Worm (Caenorhabditis elegans) whole organism, young adult: ENCODE data around the gene Y116F11A.6.

ENCODE experiments used
- B0019.2 ChIP-seq: fragments of 200-800 bp; sonication (Bioruptor generic); conservative IDR thresholded peaks from 2 replicates; pipeline ENCODE4 v1.3.6; 2022; ENCODE audit warnings: missing genetic modification reagents, missing genetic modification characterization, missing compliant biosample characterization
- F22D6.2 ChIP-seq: sonication (generic microtip); optimal IDR thresholded peaks from 2 replicates; lab custom pipeline; 2016; ENCODE audit warnings: mild to moderate bottlenecking, missing genetic modification characterization, missing compliant biosample characterization
- F23B12.7 ChIP-seq: sonication (generic microtip); optimal IDR thresholded peaks from 2 replicates; lab custom pipeline; 2017; ENCODE audit warnings: missing genetic modification characterization, mild to moderate bottlenecking, missing compliant biosample characterization, antibody characterized with exemption, moderate library complexity; ENCODE audit not compliant: insufficient read depth
- F55B11.4 ChIP-seq: sonication (generic microtip); optimal IDR thresholded peaks from 2 replicates; lab custom pipeline; 2016; ENCODE audit warnings: missing compliant biosample characterization, missing genetic modification characterization, borderline replicate concordance; ENCODE audit not compliant: insufficient read depth
- F57A8.1 ChIP-seq: fragments of 200-800 bp; sonication (Bioruptor generic); optimal IDR thresholded peaks from 2 replicates; lab custom pipeline; 2018; ENCODE audit warnings: mild to moderate bottlenecking, missing genetic modification characterization, moderate library complexity, missing compliant biosample characterization
- T26A5.8 ChIP-seq: sonication (generic microtip); optimal IDR thresholded peaks from 2 replicates; lab custom pipeline; 2016; ENCODE audit warnings: missing genetic modification characterization, missing compliant biosample characterization
- Y53G8AR.9 ChIP-seq: fragments of 200-800 bp; sonication (Bioruptor generic); conservative IDR thresholded peaks from 2 replicates; pipeline ENCODE4 v1.3.6; 2022; ENCODE audit warnings: missing genetic modification reagents, missing genetic modification characterization, missing compliant biosample characterization
- Y79H2A.3 ChIP-seq: fragments of 200-800 bp; sonication (Bioruptor generic); conservative IDR thresholded peaks from 2 replicates; pipeline ENCODE4 v1.3.6; 2022; ENCODE audit warnings: missing genetic modification reagents, missing genetic modification characterization, missing compliant biosample characterization
- ZK185.1 ChIP-seq: sonication (generic microtip); optimal IDR thresholded peaks from 2 replicates; lab custom pipeline; 2016; ENCODE audit warnings: mild to moderate bottlenecking, missing genetic modification characterization, missing compliant biosample characterization; ENCODE audit not compliant: poor library complexity, severe bottlenecking
- akir-1 ChIP-seq: fragments of 200-800 bp; sonication (Bioruptor generic); optimal IDR thresholded peaks from 2 replicates; lab custom pipeline; 2018; ENCODE audit warnings: mild to moderate bottlenecking, missing genetic modification characterization, moderate library complexity, missing compliant biosample characterization
- ama-1 ChIP-seq, 3 experiments: fragments of 150-350 bp in 1 of 3; sonication (generic microtip) in 2 of 3; optimal IDR thresholded peaks; 2 replicates each; lab custom pipeline; 2014 to 2018; ENCODE audit warnings: missing biosample characterization in 2 of 3, missing genetic modification characterization in 2 of 3, missing genetic modification reagents in 2 of 3
- athp-1 ChIP-seq: sonication (generic microtip); optimal IDR thresholded peaks from 2 replicates; lab custom pipeline; 2017; ENCODE audit warnings: mild to moderate bottlenecking, missing genetic modification characterization, missing compliant biosample characterization
- attf-3 ChIP-seq: fragments of 200-800 bp; sonication (Bioruptor generic); conservative IDR thresholded peaks from 2 replicates; pipeline ENCODE4 v1.3.6; 2022; ENCODE audit warnings: missing genetic modification reagents, missing genetic modification characterization, missing compliant biosample characterization
- attf-5 ChIP-seq: fragments of 200-800 bp; sonication (Bioruptor generic); optimal IDR thresholded peaks from 2 replicates; lab custom pipeline; 2018; ENCODE audit warnings: mild to moderate bottlenecking, missing genetic modification characterization, missing compliant biosample characterization
- bed-2 ChIP-seq: fragments of 200-800 bp; sonication (Bioruptor generic); IDR thresholded peaks from 2 replicates; pipeline ENCODE4 v1.3.6; 2022; ENCODE audit warnings: missing genetic modification reagents, missing genetic modification characterization, missing compliant biosample characterization
- cebp-2 ChIP-seq: fragments of 200-800 bp; sonication (Bioruptor generic); IDR thresholded peaks from 2 replicates; pipeline ENCODE4 v1.3.6; 2022; ENCODE audit warnings: missing genetic modification characterization, missing compliant biosample characterization
- ceh-79 ChIP-seq: sonication (generic microtip); optimal IDR thresholded peaks from 2 replicates; lab custom pipeline; 2017; ENCODE audit warnings: mild to moderate bottlenecking, missing genetic modification characterization, missing compliant biosample characterization
- dpl-1 ChIP-seq: fragments of 150-350 bp; optimal IDR thresholded peaks from 2 replicates; lab custom pipeline; 2014; ENCODE audit warnings: missing biosample characterization, missing genetic modification reagents, missing genetic modification characterization
- egl-44 ChIP-seq: fragments of 200-800 bp; sonication (Bioruptor generic); IDR thresholded peaks from 2 replicates; pipeline ENCODE4 v1.3.6; 2022; ENCODE audit warnings: missing genetic modification reagents, missing genetic modification characterization, missing compliant biosample characterization
- ekl-4 ChIP-seq: fragments of 200-800 bp; sonication (Bioruptor generic); IDR thresholded peaks from 2 replicates; pipeline ENCODE4 v1.3.6; 2022; ENCODE audit warnings: missing genetic modification reagents, missing genetic modification characterization, missing compliant biosample characterization
- gei-17 ChIP-seq: fragments of 200-800 bp; sonication (Bioruptor generic); optimal IDR thresholded peaks from 2 replicates; lab custom pipeline; 2018; ENCODE audit warnings: mild to moderate bottlenecking, missing genetic modification characterization, missing compliant biosample characterization
- hlh-12 ChIP-seq: sonication (generic microtip); optimal IDR thresholded peaks from 2 replicates; lab custom pipeline; 2016; ENCODE audit warnings: missing genetic modification characterization, missing compliant biosample characterization
- hmg-20 ChIP-seq: fragments of 200-800 bp; sonication (Bioruptor generic); IDR thresholded peaks from 2 replicates; pipeline ENCODE4 v1.3.6; 2022; ENCODE audit warnings: missing genetic modification reagents, missing genetic modification characterization, missing compliant biosample characterization
- hrde-1 ChIP-seq: sonication (generic microtip); optimal IDR thresholded peaks from 2 replicates; lab custom pipeline; 2016; ENCODE audit warnings: missing genetic modification characterization, mild to moderate bottlenecking, missing compliant biosample characterization, moderate library complexity, missing genotype, missing genetic modification reagents, borderline replicate concordance
- let-526 ChIP-seq: fragments of 200-800 bp; sonication (Bioruptor generic); IDR thresholded peaks from 2 replicates; pipeline ENCODE4 v1.3.6; 2022; ENCODE audit warnings: missing genetic modification reagents, missing genetic modification characterization, missing compliant biosample characterization
- let-607 ChIP-seq, 2 experiments: fragments of 200-800 bp in 1 of 2; sonication (Bioruptor generic) in 1 of 2; sonication (generic microtip) in 1 of 2; optimal IDR thresholded peaks; 2 replicates each; lab custom pipeline; 2016 to 2018; ENCODE audit warnings: mild to moderate bottlenecking in 2 of 2, missing compliant biosample characterization in 2 of 2, missing genetic modification characterization in 2 of 2, moderate library complexity in 2 of 2, missing genotype in 1 of 2
- lsy-27 ChIP-seq: sonication (generic microtip); optimal IDR thresholded peaks from 2 replicates; lab custom pipeline; 2017; ENCODE audit warnings: missing genetic modification characterization, mild to moderate bottlenecking, missing compliant biosample characterization, antibody characterized with exemption, missing genotype, borderline replicate concordance; ENCODE audit not compliant: insufficient read depth
- madf-10 ChIP-seq: sonication (generic microtip); optimal IDR thresholded peaks from 2 replicates; lab custom pipeline; 2016; ENCODE audit warnings: mild to moderate bottlenecking, missing genetic modification characterization, missing compliant biosample characterization
- mes-4 ChIP-seq: sonication (generic microtip); optimal IDR thresholded peaks from 2 replicates; lab custom pipeline; 2016; ENCODE audit warnings: missing genotype, missing genetic modification characterization, missing compliant biosample characterization
- nfya-1 ChIP-seq: sonication (generic microtip); optimal IDR thresholded peaks from 2 replicates; lab custom pipeline; 2017; ENCODE audit warnings: antibody characterized with exemption, missing compliant biosample characterization, missing genetic modification characterization, borderline replicate concordance; ENCODE audit not compliant: insufficient read depth
- nfyb-1 ChIP-seq: fragments of 200-800 bp; sonication (Bioruptor generic); IDR thresholded peaks from 2 replicates; pipeline ENCODE4 v1.3.6; 2022; ENCODE audit warnings: missing genetic modification reagents, missing genetic modification characterization, missing compliant biosample characterization
- pbrm-1 ChIP-seq: fragments of 200-800 bp; sonication (Bioruptor generic); IDR thresholded peaks from 2 replicates; pipeline ENCODE4 v1.3.6; 2022; ENCODE audit warnings: missing genetic modification reagents, missing genetic modification characterization, missing compliant biosample characterization
- pha-4 ChIP-seq: fragments of 150-350 bp; sonication (generic microtip); optimal IDR thresholded peaks from 2 replicates; lab custom pipeline; 2014; ENCODE audit warnings: missing biosample characterization, missing genetic modification reagents, missing genetic modification characterization
- repo-1 ChIP-seq: sonication (generic microtip); optimal IDR thresholded peaks from 2 replicates; lab custom pipeline; 2017; ENCODE audit warnings: mild to moderate bottlenecking, missing genetic modification characterization, missing compliant biosample characterization
- sdz-38 ChIP-seq: sonication (generic microtip); optimal IDR thresholded peaks from 2 replicates; lab custom pipeline; 2016; ENCODE audit warnings: missing genotype, missing genetic modification characterization, missing compliant biosample characterization
- sea-2 ChIP-seq: fragments of 200-800 bp; sonication (Bioruptor generic); IDR thresholded peaks from 2 replicates; pipeline ENCODE4 v1.3.6; 2022; ENCODE audit warnings: missing genetic modification characterization, missing compliant biosample characterization
- snpc-3.4 ChIP-seq: sonication (generic microtip); optimal IDR thresholded peaks from 2 replicates; lab custom pipeline; 2017; ENCODE audit warnings: missing genetic modification characterization, mild to moderate bottlenecking, missing compliant biosample characterization, antibody characterized with exemption, moderate library complexity, missing genotype, missing genetic modification reagents
- snpc-4 ChIP-seq, 5 experiments: fragments of 150-350 bp in 1 of 5; sonication (generic microtip) in 4 of 5; optimal IDR thresholded peaks; 2 replicates each; lab custom pipeline; 2014 to 2018; ENCODE audit warnings: missing genetic modification characterization in 5 of 5, missing biosample characterization in 3 of 5, antibody characterized with exemption in 2 of 5, mild to moderate bottlenecking in 2 of 5, missing compliant biosample characterization in 2 of 5, missing genotype in 2 of 5, moderate library complexity in 2 of 5, missing genetic modification reagents in 1 of 5
- sptf-2 ChIP-seq: fragments of 200-800 bp; sonication (Bioruptor generic); optimal IDR thresholded peaks from 2 replicates; lab custom pipeline; 2018; ENCODE audit warnings: mild to moderate bottlenecking, missing genetic modification characterization, missing compliant biosample characterization
- tbx-9 ChIP-seq: sonication (generic microtip); optimal IDR thresholded peaks from 2 replicates; lab custom pipeline; 2016; ENCODE audit warnings: borderline replicate concordance, missing genetic modification characterization, inconsistent platforms, missing compliant biosample characterization
- zfh-2 ChIP-seq: fragments of 200-800 bp; sonication (Bioruptor generic); conservative IDR thresholded peaks from 2 replicates; pipeline ENCODE4 v1.3.6; 2022; ENCODE audit warnings: missing genetic modification reagents, missing genetic modification characterization, missing compliant biosample characterization
- zim-3 ChIP-seq: sonication (generic microtip); optimal IDR thresholded peaks from 2 replicates; lab custom pipeline; 2017; ENCODE audit warnings: mild to moderate bottlenecking, missing genetic modification characterization, moderate library complexity, missing compliant biosample characterization
- ztf-22 ChIP-seq: fragments of 200-800 bp; sonication (Bioruptor generic); optimal IDR thresholded peaks from 2 replicates; lab custom pipeline; 2018; ENCODE audit warnings: mild to moderate bottlenecking, missing genetic modification characterization, moderate library complexity, missing compliant biosample characterization
- ztf-26 ChIP-seq: sonication (generic microtip); optimal IDR thresholded peaks from 2 replicates; lab custom pipeline; 2017; ENCODE audit warnings: missing genetic modification characterization, missing compliant biosample characterization
- ztf-28 ChIP-seq: fragments of 200-800 bp; sonication (Bioruptor generic); IDR thresholded peaks from 2 replicates; pipeline ENCODE4 v1.3.6; 2022; ENCODE audit warnings: missing genetic modification reagents, missing genetic modification characterization, missing compliant biosample characterization

The Y116F11A.6 gene

DNA sequence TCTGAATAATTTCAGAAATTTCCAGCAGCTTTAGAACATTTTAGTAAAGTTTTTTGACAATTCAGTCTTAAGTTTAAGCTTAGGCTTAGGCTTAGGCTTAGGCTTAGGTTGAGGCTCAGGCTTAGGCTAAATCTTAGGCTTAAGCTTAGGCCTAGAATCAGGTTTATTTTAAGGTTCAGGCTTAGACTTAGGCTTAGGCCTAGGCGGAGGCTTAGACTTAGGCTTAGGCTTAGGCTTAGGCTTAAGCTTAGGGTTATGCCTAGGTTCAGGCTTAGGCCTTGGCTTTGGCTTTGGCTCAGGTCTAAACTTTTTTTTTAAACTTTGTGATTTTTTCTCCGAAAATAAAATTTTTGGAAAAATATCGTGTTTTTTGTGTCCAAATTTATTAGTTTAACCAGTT is 693 bp upstream of the Y116F11A.6 start (continued):
- TF ChIP-seq sptf-2 (GFP tag; lab: Kevin White, UChicago), result no peak
- TF ChIP-seq hrde-1 (tag; lab: Kevin White, UChicago), result no peak
- TF ChIP-seq ceh-79 (tag; lab: Kevin White, UChicago), result no peak
- no peak for TF ChIP-seq ZK185.1
- no peak for TF ChIP-seq athp-1
- TF ChIP-seq repo-1 (tag; lab: Kevin White, UChicago), result no peak

ce11 chrV:19722881-19723280 is 3.5 kb downstream of the Y116F11A.6 start:
- TF ChIP-seq tbx-9 (tag; lab: Kevin White, UChicago) (no peak), zim-3 (tag; lab: Kevin White, UChicago) (peak; percentile 41), sea-2 (no peak), ztf-22 (GFP tag; lab: Kevin White, UChicago) (no peak), gei-17 (no peak), bed-2 (GFP tag; lab: Robert Waterston, UW) (no peak), dpl-1 (GFP tag; lab: Kevin White, UChicago) (no peak), egl-44 (peak; percentile 27; the same call in 1 of the 2 replicates), cebp-2 (GFP tag; lab: Robert Waterston, UW) (no peak), attf-5 (GFP tag; lab: Kevin White, UChicago) (no peak), ztf-26 (tag; lab: Kevin White, UChicago) (no peak), ztf-28 (GFP tag; lab: Robert Waterston, UW) (peak; percentile 71; the same call in 1 of the 2 replicates), let-526 (GFP tag; lab: Robert Waterston, UW) (no peak), F57A8.1 (GFP tag; lab: Kevin White, UChicago) (no peak), nfyb-1 (peak; percentile 29; the same call in 1 of the 2 replicates), sdz-38 (tag; lab: Kevin White, UChicago) (no peak), lsy-27 (tag; lab: Kevin White, UChicago) (peak; percentile 49), pha-4 (tag; lab: Kevin White, UChicago) (no peak), snpc-3.4 (no peak), madf-10 (tag; lab: Kevin White, UChicago) (peak; percentile 14), Y53G8AR.9 (GFP tag; lab: Robert Waterston, UW) (no peak), zfh-2 (GFP tag; lab: Robert Waterston, UW) (peak; percentile 56), attf-3 (no peak; the same call in 1 of the 2 replicates), athp-1 (no peak), akir-1 (GFP tag; lab: Kevin White, UChicago) (no peak), pbrm-1 (GFP tag; lab: Robert Waterston, UW) (peak; percentile 64), let-607 (tag; optimal IDR thresholded peaks at IDR 0.05; lab: Kevin White, UChicago) (no peak), snpc-4 (GFP tag; optimal IDR thresholded peaks at IDR 0.05; lab: Kevin White, UChicago) (peak; percentile 27), snpc-4 (tag; optimal IDR thresholded peaks at IDR 0.05; lab: Kevin White, UChicago) (peak in 1 of 4 experiments; percentile 36), hlh-12 (tag; lab: Kevin White, UChicago) (no peak), ama-1 (optimal IDR thresholded peaks at IDR 0.05; lab: Kevin White, UChicago) (no peak), ama-1 (GFP tag; optimal IDR thresholded peaks at IDR 0.05; lab: Kevin White, UChicago) (no peak), F55B11.4 (tag; lab: Kevin White, UChicago) (no peak), B0019.2 (no peak), T26A5.8 (tag; lab: Kevin White, UChicago) (no peak), nfya-1 (tag; lab: Kevin White, UChicago) (no peak), ekl-4 (GFP tag; lab: Robert Waterston, UW) (no peak), F22D6.2 (tag; lab: Kevin White, UChicago) (no peak), hmg-20 (GFP tag; lab: Robert Waterston, UW) (0 out of 2 replicates have a peak, but pooled peaks have one; percentile 43), Y79H2A.3 (GFP tag; lab: Robert Waterston, UW) (no peak), mes-4 (tag; lab: Kevin White, UChicago) (no peak), F23B12.7 (tag; lab: Kevin White, UChicago) (peak; percentile 8), hrde-1 (tag; lab: Kevin White, UChicago) (no peak)
